Worm (Caenorhabditis elegans) whole organism, L3 larva: ENCODE measurements around the gene trpp-11.

Experiments
- R02D3.7 ChIP-seq: fragments of 150-350 bp; optimal IDR thresholded peaks from 2 replicates; lab custom pipeline; 2014; ENCODE audit warnings: missing biosample characterization, missing genetic modification characterization
- ZK546.5 ChIP-seq: sonication (generic microtip); optimal IDR thresholded peaks from 2 replicates; lab custom pipeline; 2017; ENCODE audit warnings: missing biosample characterization, missing genetic modification characterization
- aly-2 ChIP-seq: fragments of 150-350 bp; optimal IDR thresholded peaks from 2 replicates; lab custom pipeline; 2014; ENCODE audit warnings: missing biosample characterization, missing genetic modification characterization
- ama-1 ChIP-seq: fragments of 150-350 bp; optimal IDR thresholded peaks from 2 replicates; lab custom pipeline; 2018
- ceh-16 ChIP-seq: sonication (generic microtip); optimal IDR thresholded peaks from 2 replicates; lab custom pipeline; 2017; ENCODE audit warnings: missing biosample characterization, missing genetic modification characterization
- ceh-28 ChIP-seq: fragments of 150-350 bp; optimal IDR thresholded peaks from 2 replicates; lab custom pipeline; 2014; ENCODE audit warnings: missing biosample characterization, missing genetic modification reagents, missing genetic modification characterization
- ceh-82 ChIP-seq: fragments of 150-350 bp; optimal IDR thresholded peaks from 2 replicates; lab custom pipeline; 2014; ENCODE audit warnings: missing biosample characterization, missing genetic modification characterization
- ceh-9 ChIP-seq: sonication (generic microtip); optimal IDR thresholded peaks from 2 replicates; lab custom pipeline; 2018; ENCODE audit warnings: missing biosample characterization, missing genetic modification characterization
- daf-12 ChIP-seq: fragments of 150-350 bp; optimal IDR thresholded peaks from 2 replicates; lab custom pipeline; 2014; ENCODE audit warnings: missing biosample characterization, missing genetic modification reagents, missing genetic modification characterization
- egl-27 ChIP-seq: sonication (generic microtip); optimal IDR thresholded peaks from 4 replicates; lab custom pipeline; 2017; ENCODE audit warnings: missing biosample characterization, missing genetic modification reagents, missing genetic modification characterization
- egl-5 ChIP-seq: fragments of 150-350 bp; optimal IDR thresholded peaks from 2 replicates; lab custom pipeline; 2017; ENCODE audit warnings: missing biosample characterization, missing genetic modification reagents, missing genetic modification characterization, inconsistent platforms
- elt-1 ChIP-seq: fragments of 150-350 bp; optimal IDR thresholded peaks from 2 replicates; lab custom pipeline; 2014; ENCODE audit warnings: missing biosample characterization, missing genetic modification characterization
- elt-2 ChIP-seq: sonication (generic microtip); optimal IDR thresholded peaks from 2 replicates; lab custom pipeline; 2016; ENCODE audit warnings: missing genetic modification reagents, mild to moderate bottlenecking, missing genetic modification characterization, missing compliant biosample characterization
- elt-3 ChIP-seq, 3 experiments: fragments of 150-350 bp in 1 of 3; sonication (generic microtip) in 2 of 3; optimal IDR thresholded peaks; 2 replicates in 2 of 3; 4 replicates in 1 of 3; lab custom pipeline; 2014 to 2017; ENCODE audit warnings: missing biosample characterization in 3 of 3, missing genetic modification characterization in 3 of 3
- eor-1 ChIP-seq, 2 experiments: fragments of 150-350 bp; optimal IDR thresholded peaks; 2 replicates each; lab custom pipeline; 2014 to 2018; ENCODE audit warnings: missing biosample characterization in 2 of 2, missing genetic modification characterization in 2 of 2
- fkh-10 ChIP-seq: sonication (generic microtip); optimal IDR thresholded peaks from 2 replicates; lab custom pipeline; 2017; ENCODE audit warnings: missing biosample characterization, missing genetic modification reagents, missing genetic modification characterization
- fkh-2 ChIP-seq: fragments of 150-350 bp; optimal IDR thresholded peaks from 2 replicates; lab custom pipeline; 2014; ENCODE audit warnings: missing biosample characterization, missing genetic modification reagents, missing genetic modification characterization
- fos-1 ChIP-seq: fragments of 150-350 bp; optimal IDR thresholded peaks from 2 replicates; lab custom pipeline; 2014; ENCODE audit warnings: missing biosample characterization, missing genetic modification characterization
- hmg-11 ChIP-seq: sonication (generic microtip); optimal IDR thresholded peaks from 2 replicates; lab custom pipeline; 2016; ENCODE audit warnings: missing genetic modification characterization, missing compliant biosample characterization
- jun-1 ChIP-seq: fragments of 150-350 bp; optimal IDR thresholded peaks from 2 replicates; lab custom pipeline; 2014; ENCODE audit warnings: missing biosample characterization, missing genetic modification reagents, missing genetic modification characterization
- lin-15B ChIP-seq: fragments of 150-350 bp; optimal IDR thresholded peaks from 2 replicates; lab custom pipeline; 2014; ENCODE audit warnings: missing biosample characterization, missing genetic modification characterization
- lin-39 ChIP-seq: fragments of 150-350 bp; optimal IDR thresholded peaks from 2 replicates; lab custom pipeline; 2018; ENCODE audit warnings: missing biosample characterization, missing genetic modification reagents, missing genetic modification characterization
- lsy-12 ChIP-seq: sonication (generic microtip); optimal IDR thresholded peaks from 2 replicates; lab custom pipeline; 2016; ENCODE audit warnings: mild to moderate bottlenecking, missing genetic modification characterization, missing compliant biosample characterization
- mdl-1 ChIP-seq: fragments of 150-350 bp; optimal IDR thresholded peaks from 2 replicates; lab custom pipeline; 2014; ENCODE audit warnings: missing biosample characterization, missing genetic modification characterization
- mml-1 ChIP-seq: fragments of 150-350 bp; sonication (generic microtip); optimal IDR thresholded peaks from 3 replicates; lab custom pipeline; 2014; ENCODE audit warnings: missing biosample characterization, missing genetic modification characterization
- nfya-1 ChIP-seq: sonication (generic microtip); optimal IDR thresholded peaks from 2 replicates; lab custom pipeline; 2017; ENCODE audit warnings: missing genetic modification characterization, mild to moderate bottlenecking, missing compliant biosample characterization, antibody characterized with exemption, moderate library complexity; ENCODE audit not compliant: insufficient read depth
- nhr-11 ChIP-seq: fragments of 150-350 bp; optimal IDR thresholded peaks from 2 replicates; lab custom pipeline; 2014; ENCODE audit warnings: missing biosample characterization, missing genetic modification characterization
- nhr-12 ChIP-seq: fragments of 150-350 bp; optimal IDR thresholded peaks from 2 replicates; lab custom pipeline; 2014; ENCODE audit warnings: missing biosample characterization, missing genetic modification characterization
- nhr-23 ChIP-seq: fragments of 150-350 bp; optimal IDR thresholded peaks from 2 replicates; lab custom pipeline; 2014; ENCODE audit warnings: missing biosample characterization, missing genetic modification reagents, missing genetic modification characterization
- nhr-237 ChIP-seq: fragments of 150-350 bp; optimal IDR thresholded peaks from 2 replicates; lab custom pipeline; 2014; ENCODE audit warnings: missing biosample characterization, missing genetic modification characterization
- nhr-25 ChIP-seq: sonication (generic microtip); optimal IDR thresholded peaks from 2 replicates; lab custom pipeline; 2017; ENCODE audit warnings: missing biosample characterization, missing genetic modification characterization
- nhr-28 ChIP-seq: fragments of 150-350 bp; optimal IDR thresholded peaks from 2 replicates; lab custom pipeline; 2014; ENCODE audit warnings: missing biosample characterization, missing genetic modification characterization
- nhr-43 ChIP-seq: sonication (generic microtip); optimal IDR thresholded peaks from 2 replicates; lab custom pipeline; 2016; ENCODE audit warnings: mild to moderate bottlenecking, missing genetic modification characterization, missing compliant biosample characterization; ENCODE audit not compliant: poor library complexity, severe bottlenecking
- nhr-67 ChIP-seq: fragments of 150-350 bp; optimal IDR thresholded peaks from 2 replicates; lab custom pipeline; 2014; ENCODE audit warnings: missing biosample characterization, missing genetic modification characterization
- nhr-76 ChIP-seq: fragments of 150-350 bp; sonication (generic microtip); optimal IDR thresholded peaks from 5 replicates; lab custom pipeline; 2014; ENCODE audit warnings: missing biosample characterization, missing genetic modification characterization
- nhr-77 ChIP-seq: fragments of 150-350 bp; optimal IDR thresholded peaks from 2 replicates; lab custom pipeline; 2014; ENCODE audit warnings: missing biosample characterization, missing genetic modification characterization
- pha-4 ChIP-seq: fragments of 150-350 bp; optimal IDR thresholded peaks from 2 replicates; lab custom pipeline; 2014; ENCODE audit warnings: missing biosample characterization, missing genetic modification reagents, missing genetic modification characterization
- pqm-1 ChIP-seq: fragments of 150-350 bp; optimal IDR thresholded peaks from 2 replicates; lab custom pipeline; 2017; ENCODE audit warnings: missing biosample characterization, missing genetic modification characterization, inconsistent platforms
- sea-2 ChIP-seq: fragments of 150-350 bp; sonication (generic microtip); optimal IDR thresholded peaks from 4 replicates; lab custom pipeline; 2014; ENCODE audit warnings: missing biosample characterization, missing genetic modification reagents, missing genetic modification characterization
- skn-1 ChIP-seq: fragments of 150-350 bp; optimal IDR thresholded peaks from 2 replicates; lab custom pipeline; 2014; ENCODE audit warnings: missing biosample characterization, missing genetic modification characterization
- snpc-4 ChIP-seq: fragments of 150-350 bp; optimal IDR thresholded peaks from 2 replicates; lab custom pipeline; 2014; ENCODE audit warnings: missing biosample characterization, missing genetic modification characterization
- tbx-2 ChIP-seq: sonication (generic microtip); optimal IDR thresholded peaks from 2 replicates; lab custom pipeline; 2016; ENCODE audit warnings: mild to moderate bottlenecking, missing genetic modification characterization, missing compliant biosample characterization
- unc-39 ChIP-seq: sonication (generic microtip); optimal IDR thresholded peaks from 4 replicates; lab custom pipeline; 2017; ENCODE audit warnings: missing biosample characterization, missing genetic modification characterization
- unc-62 ChIP-seq: fragments of 150-350 bp; sonication (generic microtip); optimal IDR thresholded peaks from 4 replicates; lab custom pipeline; 2014; ENCODE audit warnings: missing biosample characterization, missing genetic modification reagents, missing genetic modification characterization
- zag-1 ChIP-seq: fragments of 150-350 bp; optimal IDR thresholded peaks from 2 replicates; lab custom pipeline; 2014; ENCODE audit warnings: missing biosample characterization, missing genetic modification characterization
- ztf-11 ChIP-seq: fragments of 150-350 bp; optimal IDR thresholded peaks from 2 replicates; lab custom pipeline; 2014; ENCODE audit warnings: missing biosample characterization, missing genetic modification characterization
- ztf-4 ChIP-seq: fragments of 150-350 bp; optimal IDR thresholded peaks from 2 replicates; lab custom pipeline; 2014; ENCODE audit warnings: missing biosample characterization, missing genetic modification characterization

The trpp-11 gene

ce11 chrIII:844577-844976 lies 49.6 kb downstream of the trpp-11 start:
- no peak for TF ChIP-seq ceh-16 (tag; lab: Kevin White, UChicago)
- TF ChIP-seq pha-4 (tag; lab: Kevin White, UChicago), result peak; percentile 51

ce11 chrIII:845485-845884 lies 50.5 kb downstream of the trpp-11 start, which contains the start of gene K02F3.2:
Gene K02F3.2 (plus strand): TSS chrIII:845841.
- TF ChIP-seq egl-27 (tag; lab: Kevin White, UChicago) (no peak), tbx-2 (tag; lab: Kevin White, UChicago) (no peak), nhr-28 (tag; lab: Kevin White, UChicago) (no peak), snpc-4 (tag; lab: Kevin White, UChicago) (no peak), ZK546.5 (tag; lab: Kevin White, UChicago) (no peak), nhr-43 (tag; lab: Kevin White, UChicago) (peak; percentile 80), ztf-4 (tag; lab: Kevin White, UChicago) (no peak), nhr-25 (tag; lab: Kevin White, UChicago) (peak; percentile 4), nhr-23 (tag; lab: Kevin White, UChicago) (peak; percentile 65), lin-15B (peak; percentile 28), ceh-28 (tag; lab: Kevin White, UChicago) (peak; percentile 12), elt-2 (tag; lab: Kevin White, UChicago) (peak; percentile 71), mml-1 (tag; lab: Kevin White, UChicago) (no peak), nhr-237 (tag; lab: Kevin White, UChicago) (no peak), fkh-10 (GFP tag; lab: Kevin White, UChicago) (no peak), aly-2 (tag; lab: Kevin White, UChicago) (no peak), egl-5 (tag; lab: Kevin White, UChicago) (no peak), jun-1 (tag; lab: Kevin White, UChicago) (peak; percentile 76), lin-39 (tag; lab: Kevin White, UChicago) (no peak), lsy-12 (no peak), eor-1 (tag; optimal IDR thresholded peaks at IDR 0.05; lab: Kevin White, UChicago) (no peak), nhr-11 (tag; lab: Kevin White, UChicago) (no peak), sea-2 (no peak), ceh-16 (tag; lab: Kevin White, UChicago) (no peak), mdl-1 (tag; lab: Kevin White, UChicago) (no peak), pha-4 (tag; lab: Kevin White, UChicago) (peak; percentile 86), pqm-1 (peak; percentile 84), fkh-2 (tag; lab: Kevin White, UChicago) (no peak), nhr-76 (no peak), ztf-11 (tag; lab: Kevin White, UChicago) (no peak), unc-39 (tag; lab: Kevin White, UChicago) (no peak), ama-1 (peak; percentile 45), unc-62 (GFP tag; lab: Kevin White, UChicago) (no peak), nhr-12 (no peak), nhr-67 (tag; lab: Kevin White, UChicago) (no peak), nhr-77 (no peak), R02D3.7 (tag; lab: Kevin White, UChicago) (no peak), fos-1 (tag; lab: Kevin White, UChicago) (no peak), daf-12 (tag; lab: Kevin White, UChicago) (no peak), skn-1 (no peak), elt-3 (tag; optimal IDR thresholded peaks at IDR 0.05; lab: Kevin White, UChicago) (no peak), nfya-1 (tag; lab: Kevin White, UChicago) (peak; percentile 30), ceh-82 (tag; lab: Kevin White, UChicago) (no peak), zag-1 (no peak), elt-1 (peak; percentile 53), hmg-11 (tag; lab: Kevin White, UChicago) (peak; percentile 12), ceh-9 (tag; lab: Kevin White, UChicago) (no peak)
